Worm (Caenorhabditis elegans): Measurements from ENCODE around the gene C14A11.2.

- TF ChIP-seq rcor-1 (GFP tag; IDR thresholded peaks at IDR 0.05) (no peak), Y53G8AR.9 (GFP tag; conservative IDR thresholded peaks at IDR 0.05) (no peak)
These were observed 38.8 kb downstream of the C14A11.2 start for ce11 chrX:2841754-2842153.

Data from whole organism, young adult.